Worm (Caenorhabditis elegans): ENCODE results near the gene stip-1.
A peak's percentile ranks its signal among the peaks of the same experiment; 100 is the strongest.
"Not testable (repeated sequence)": the region's sequence is repeated elsewhere in the genome, so short reads cannot be mapped to it uniquely, and the experiment has no call there.

- TF ChIP-seq ceh-82 (tag; optimal IDR thresholded peaks at IDR 0.05); nhr-25 (tag; optimal IDR thresholded peaks at IDR 0.05; ENCODE audit: borderline replicate concordance, insufficient read depth); unc-62 (GFP tag; optimal IDR thresholded peaks at IDR 0.05 in 1 of 2); unc-62 (tag; optimal IDR thresholded peaks at IDR 0.05); snpc-4 (tag; optimal IDR thresholded peaks at IDR 0.05); ztf-11 (tag; optimal IDR thresholded peaks at IDR 0.05); nhr-11 (tag; optimal IDR thresholded peaks at IDR 0.05); dpl-1 (GFP tag; optimal IDR thresholded peaks at IDR 0.05); daf-19 (GFP tag; conservative IDR thresholded peaks at IDR 0.05); nhr-76 (tag; optimal IDR thresholded peaks at IDR 0.05): not testable (repeated sequence)
- TF ChIP-seq egl-43 (GFP tag; IDR thresholded peaks at IDR 0.05), result peak; percentile 78
Measured at ce11 chrII:10302141-10302574, 47.7 kb downstream of the stip-1 start.

Data from whole organism, L4 larva.